Fruit fly (Drosophila melanogaster): ENCODE measurements around the gene AP-1mu.

dm6 chr3R:9529387-9529897, 29.9 kb downstream of the AP-1mu start:
- TF ChIP-seq Abd-B (GFP tag; optimal IDR thresholded peaks at IDR 0.05) (no peak), N (GFP tag; optimal IDR thresholded peaks at IDR 0.05) (no peak), GATAd (GFP tag; optimal IDR thresholded peaks at IDR 0.05) (no peak), CG32264 (GFP tag; optimal IDR thresholded peaks at IDR 0.05) (no peak), br (GFP tag; optimal IDR thresholded peaks at IDR 0.05) (no peak), fru (GFP tag; optimal IDR thresholded peaks at IDR 0.05) (no peak), Hr78 (GFP tag; optimal IDR thresholded peaks at IDR 0.05) (no peak), Myc (optimal IDR thresholded peaks at IDR 0.05) (no peak), tai (GFP tag; optimal IDR thresholded peaks at IDR 0.05) (no peak), Dfd (GFP tag; optimal IDR thresholded peaks at IDR 0.05) (no peak), dl (GFP tag; optimal IDR thresholded peaks at IDR 0.05; ENCODE audit: insufficient read depth in 1 of 2, partially characterized antibody in 2 of 2) (no peak), sv (GFP tag; optimal IDR thresholded peaks at IDR 0.05) (no peak), Mio (GFP tag; optimal IDR thresholded peaks at IDR 0.05) (no peak), h (GFP tag; optimal IDR thresholded peaks at IDR 0.05) (no peak)
